Worm (Caenorhabditis elegans) whole organism, late embryonic: ENCODE measurements around the gene C15B12.3.

Experiments
- ceh-19 ChIP-seq: fragments of 200-800 bp; sonication (Bioruptor generic); optimal IDR thresholded peaks from 2 replicates; lab custom pipeline; 2018; ENCODE audit warnings: mild to moderate bottlenecking, missing genetic modification characterization, missing compliant biosample characterization
- ceh-9 ChIP-seq: sonication (generic microtip); optimal IDR thresholded peaks from 2 replicates; lab custom pipeline; 2016; ENCODE audit warnings: mild to moderate bottlenecking, missing genetic modification characterization, inconsistent platforms, missing compliant biosample characterization
- gmeb-2 ChIP-seq: sonication (generic microtip); optimal IDR thresholded peaks from 2 replicates; lab custom pipeline; 2016; ENCODE audit warnings: missing genetic modification characterization, inconsistent platforms, missing compliant biosample characterization
- hlh-15 ChIP-seq: sonication (generic microtip); optimal IDR thresholded peaks from 2 replicates; lab custom pipeline; 2016; ENCODE audit warnings: missing genetic modification characterization, missing compliant biosample characterization
- nfya-1 ChIP-seq: sonication (generic microtip); optimal IDR thresholded peaks from 2 replicates; lab custom pipeline; 2017; ENCODE audit warnings: missing genetic modification characterization, mild to moderate bottlenecking, missing compliant biosample characterization, antibody characterized with exemption, moderate library complexity
- pha-4 ChIP-seq: fragments of 150-350 bp; optimal IDR thresholded peaks from 2 replicates; lab custom pipeline; 2018; ENCODE audit warnings: missing biosample characterization, missing genetic modification reagents, missing genetic modification characterization
- tbx-2 ChIP-seq: sonication (generic microtip); optimal IDR thresholded peaks from 2 replicates; lab custom pipeline; 2016; ENCODE audit warnings: missing genetic modification characterization, missing compliant biosample characterization

ce11 chrX:6435812-6436211 is 31.6 kb downstream of the C15B12.3 start:
- TF ChIP-seq ceh-9 (no peak), hlh-15 (no peak), nfya-1 (tag; lab: Kevin White, UChicago) (no peak), ceh-19 (no peak), gmeb-2 (tag; lab: Kevin White, UChicago) (no peak), tbx-2 (tag; lab: Kevin White, UChicago) (no peak), pha-4 (tag; lab: Kevin White, UChicago) (no peak)
